Fruit fly (Drosophila melanogaster) whole organism, prepupa: ENCODE results near the gene CG10804.

ENCODE experiments used
- Blimp-1 ChIP-seq: fragments of 200-800 bp; sonication (Bioruptor generic); optimal IDR thresholded peaks from 3 replicates; lab custom pipeline; 2017; ENCODE audit warnings: missing biosample characterization, missing genetic modification characterization, mild to moderate bottlenecking, moderate library complexity, missing genetic modification reagents
- CG10631 ChIP-seq: fragments of 200-800 bp; sonication (Bioruptor generic); optimal IDR thresholded peaks from 2 replicates; lab custom pipeline; 2016; ENCODE audit warnings: missing biosample characterization, missing genetic modification characterization
- CG11294 ChIP-seq: fragments of 200-800 bp; sonication (Bioruptor generic); IDR thresholded peaks from 2 replicates; pipeline ENCODE4 v1.3.6; 2022; ENCODE audit warnings: missing biosample characterization, missing genetic modification characterization
- CG11902 ChIP-seq: fragments of 200-800 bp; sonication (Bioruptor generic); optimal IDR thresholded peaks from 3 replicates; lab custom pipeline; 2016; ENCODE audit warnings: missing biosample characterization, missing genetic modification characterization
- CG15336 ChIP-seq: fragments of 200-800 bp; sonication (Bioruptor generic); IDR thresholded peaks from 2 replicates; pipeline ENCODE4 v1.3.6; 2022; ENCODE audit warnings: missing biosample characterization, missing genetic modification characterization
- CG1621 ChIP-seq: fragments of 200-800 bp; sonication (Bioruptor generic); optimal IDR thresholded peaks from 3 replicates; lab custom pipeline; 2018; ENCODE audit warnings: missing biosample characterization, mild to moderate bottlenecking, missing genetic modification characterization
- CG16779 ChIP-seq: fragments of 200-800 bp; sonication (Bioruptor generic); optimal IDR thresholded peaks from 3 replicates; lab custom pipeline; 2017; ENCODE audit warnings: missing biosample characterization, mild to moderate bottlenecking, missing genetic modification characterization
- CG3032 ChIP-seq: fragments of 200-800 bp; optimal IDR thresholded peaks from 2 replicates; lab custom pipeline; 2019; ENCODE audit warnings: missing biosample characterization, mild to moderate bottlenecking, missing genetic modification characterization, moderate library complexity
- CG31627 ChIP-seq: fragments of 200-800 bp; sonication (Bioruptor generic); optimal IDR thresholded peaks from 3 replicates; lab custom pipeline; 2016; ENCODE audit warnings: missing biosample characterization, missing genetic modification characterization
- CG32006 ChIP-seq: fragments of 200-800 bp; sonication (Bioruptor generic); optimal IDR thresholded peaks from 3 replicates; lab custom pipeline; 2017; ENCODE audit warnings: missing biosample characterization, mild to moderate bottlenecking, missing genetic modification characterization
- CG34406 ChIP-seq: fragments of 200-800 bp; sonication (Bioruptor generic); optimal IDR thresholded peaks from 3 replicates; lab custom pipeline; 2016; ENCODE audit warnings: missing biosample characterization, missing genetic modification characterization
- CG3919 ChIP-seq: fragments of 200-800 bp; sonication (Bioruptor generic); optimal IDR thresholded peaks from 3 replicates; lab custom pipeline; 2016; ENCODE audit warnings: missing biosample characterization, missing genetic modification characterization
- CG4318 ChIP-seq: fragments of 200-800 bp; sonication (Bioruptor generic); optimal IDR thresholded peaks from 3 replicates; lab custom pipeline; 2017; ENCODE audit warnings: missing biosample characterization, mild to moderate bottlenecking, missing genetic modification characterization
- CG6276 ChIP-seq: fragments of 200-800 bp; sonication (Bioruptor generic); optimal IDR thresholded peaks from 2 replicates; lab custom pipeline; 2017; ENCODE audit warnings: missing biosample characterization, mild to moderate bottlenecking, missing genetic modification characterization
- CG6792 ChIP-seq: fragments of 200-800 bp; sonication (Bioruptor generic); optimal IDR thresholded peaks from 3 replicates; lab custom pipeline; 2016; ENCODE audit warnings: missing biosample characterization, missing genetic modification characterization
- CG6808 ChIP-seq: fragments of 200-800 bp; sonication (Bioruptor generic); optimal IDR thresholded peaks from 3 replicates; lab custom pipeline; 2017; ENCODE audit warnings: missing biosample characterization, missing genetic modification characterization, mild to moderate bottlenecking, moderate library complexity, missing genetic modification reagents
- CG6854 ChIP-seq: fragments of 200-800 bp; sonication (Bioruptor generic); optimal IDR thresholded peaks from 2 replicates; lab custom pipeline; 2017; ENCODE audit warnings: missing biosample characterization, mild to moderate bottlenecking, missing genetic modification characterization
- CG7368 ChIP-seq: fragments of 200-800 bp; sonication (Bioruptor generic); optimal IDR thresholded peaks from 3 replicates; lab custom pipeline; 2016; ENCODE audit warnings: missing biosample characterization, missing genetic modification characterization
- CG8119 ChIP-seq: fragments of 200-800 bp; sonication (Bioruptor generic); IDR thresholded peaks from 3 replicates; pipeline ENCODE4 v1.3.6; 2022; ENCODE audit warnings: missing biosample characterization, missing genetic modification characterization
- CG8319 ChIP-seq: fragments of 200-800 bp; sonication (Bioruptor generic); optimal IDR thresholded peaks from 3 replicates; lab custom pipeline; 2016; ENCODE audit warnings: missing biosample characterization, missing genetic modification characterization
- CG8632 ChIP-seq: fragments of 200-800 bp; sonication (Bioruptor generic); optimal IDR thresholded peaks from 3 replicates; lab custom pipeline; 2016; ENCODE audit warnings: missing biosample characterization, missing genetic modification characterization
- CG9139 ChIP-seq: fragments of 200-800 bp; sonication (Bioruptor generic); optimal IDR thresholded peaks from 3 replicates; lab custom pipeline; 2017; ENCODE audit warnings: missing biosample characterization, mild to moderate bottlenecking, missing genetic modification characterization
- Eip75B ChIP-seq: fragments of 200-800 bp; sonication (Bioruptor generic); optimal IDR thresholded peaks from 3 replicates; lab custom pipeline; 2016; ENCODE audit warnings: missing biosample characterization, missing genetic modification characterization
- Eip78C ChIP-seq: fragments of 200-800 bp; sonication (Bioruptor generic); peaks from one replicate; lab custom pipeline; 2016; ENCODE audit warnings: missing biosample characterization, missing genetic modification characterization
- Eip93F ChIP-seq: fragments of 200-800 bp; sonication (Bioruptor generic); optimal IDR thresholded peaks from 2 replicates; lab custom pipeline; 2016; ENCODE audit warnings: missing biosample characterization, mild to moderate bottlenecking, missing genetic modification characterization
- Ets21C ChIP-seq: fragments of 200-800 bp; sonication (Bioruptor generic); optimal IDR thresholded peaks from 3 replicates; lab custom pipeline; 2016; ENCODE audit warnings: missing biosample characterization, missing genetic modification characterization
- Ets96B ChIP-seq: fragments of 200-800 bp; optimal IDR thresholded peaks from 2 replicates; lab custom pipeline; 2019; ENCODE audit warnings: missing biosample characterization, mild to moderate bottlenecking, missing genetic modification characterization, moderate library complexity
- Hr38 ChIP-seq: sonication (Bioruptor generic); optimal IDR thresholded peaks from 2 replicates; lab custom pipeline; 2016; ENCODE audit warnings: missing biosample characterization, missing genetic modification characterization
- Hr39 ChIP-seq: fragments of 200-800 bp; sonication (Bioruptor generic); optimal IDR thresholded peaks from 2 replicates; lab custom pipeline; 2016; ENCODE audit warnings: missing biosample characterization, missing genetic modification characterization
- Hr4 ChIP-seq: fragments of 200-800 bp; sonication (Bioruptor generic); optimal IDR thresholded peaks from 3 replicates; lab custom pipeline; 2016; ENCODE audit warnings: missing biosample characterization, missing genetic modification characterization
- Lpt ChIP-seq: fragments of 200-800 bp; sonication (Bioruptor generic); optimal IDR thresholded peaks from 3 replicates; lab custom pipeline; 2016; ENCODE audit warnings: missing biosample characterization, missing genetic modification characterization
- Met ChIP-seq: fragments of 200-800 bp; sonication (Bioruptor generic); optimal IDR thresholded peaks from 3 replicates; lab custom pipeline; 2016; ENCODE audit warnings: missing biosample characterization, missing genetic modification characterization
- OdsH ChIP-seq: fragments of 200-800 bp; sonication (Bioruptor generic); optimal IDR thresholded peaks from 3 replicates; lab custom pipeline; 2016; ENCODE audit warnings: missing biosample characterization, missing genetic modification characterization
- Smox ChIP-seq: fragments of 200-800 bp; sonication (Bioruptor generic); optimal IDR thresholded peaks from 3 replicates; lab custom pipeline; 2016; ENCODE audit warnings: missing biosample characterization, missing genetic modification characterization
- Sox102F ChIP-seq: fragments of 200-800 bp; sonication (Bioruptor generic); optimal IDR thresholded peaks from 2 replicates; lab custom pipeline; 2016; ENCODE audit warnings: missing biosample characterization, mild to moderate bottlenecking, missing genetic modification characterization
- Sox14 ChIP-seq: fragments of 200-800 bp; sonication (Bioruptor generic); optimal IDR thresholded peaks from 3 replicates; lab custom pipeline; 2016; ENCODE audit warnings: missing biosample characterization, missing genetic modification characterization
- achi ChIP-seq: fragments of 200-800 bp; sonication (Bioruptor generic); optimal IDR thresholded peaks from 3 replicates; lab custom pipeline; 2016; ENCODE audit warnings: missing biosample characterization, missing genetic modification characterization
- cyc ChIP-seq: fragments of 200-800 bp; sonication (Bioruptor generic); optimal IDR thresholded peaks from 3 replicates; lab custom pipeline; 2016; ENCODE audit warnings: missing biosample characterization, missing genetic modification characterization
- dsx ChIP-seq: fragments of 200-800 bp; optimal IDR thresholded peaks from 3 replicates; lab custom pipeline; 2019; ENCODE audit warnings: missing biosample characterization, mild to moderate bottlenecking, missing genetic modification characterization, moderate library complexity; ENCODE audit not compliant: poor library complexity, severe bottlenecking
- eg ChIP-seq: fragments of 200-800 bp; sonication (Bioruptor generic); IDR thresholded peaks from 3 replicates; pipeline ENCODE4 v1.3.6; 2022; ENCODE audit warnings: missing biosample characterization, missing genetic modification characterization
- esn ChIP-seq: fragments of 200-800 bp; sonication (Bioruptor generic); optimal IDR thresholded peaks from 2 replicates; lab custom pipeline; 2016; ENCODE audit warnings: missing biosample characterization, mild to moderate bottlenecking, missing genetic modification characterization, moderate library complexity
- fd85E ChIP-seq: fragments of 200-800 bp; sonication (Bioruptor generic); optimal IDR thresholded peaks from 3 replicates; lab custom pipeline; 2016; ENCODE audit warnings: missing biosample characterization, missing genetic modification characterization
- fkh ChIP-seq: fragments of 200-800 bp; sonication (Bioruptor generic); optimal IDR thresholded peaks from 3 replicates; lab custom pipeline; 2017; ENCODE audit warnings: missing biosample characterization, mild to moderate bottlenecking, missing genetic modification characterization, moderate library complexity
- lz ChIP-seq: fragments of 200-800 bp; sonication (Bioruptor generic); optimal IDR thresholded peaks from 3 replicates; lab custom pipeline; 2016; ENCODE audit warnings: missing biosample characterization, missing genetic modification characterization
- net ChIP-seq: fragments of 200-800 bp; sonication (Bioruptor generic); optimal IDR thresholded peaks from 3 replicates; lab custom pipeline; 2016; ENCODE audit warnings: missing biosample characterization, missing genetic modification characterization
- pdm3 ChIP-seq: fragments of 200-800 bp; sonication (Bioruptor generic); optimal IDR thresholded peaks from 3 replicates; lab custom pipeline; 2016; ENCODE audit warnings: missing biosample characterization, missing genetic modification characterization
- salr ChIP-seq, 2 experiments: fragments of 200-800 bp; sonication (Bioruptor generic); optimal IDR thresholded peaks; 3 replicates each; lab custom pipeline; 2016 to 2018; ENCODE audit warnings: missing biosample characterization in 2 of 2, missing genetic modification characterization in 2 of 2, mild to moderate bottlenecking in 1 of 2
- spab ChIP-seq: fragments of 200-800 bp; sonication (Bioruptor generic); optimal IDR thresholded peaks from 2 replicates; lab custom pipeline; 2017; ENCODE audit warnings: missing biosample characterization, mild to moderate bottlenecking, missing genetic modification characterization, missing genetic modification reagents
- svp ChIP-seq: fragments of 200-800 bp; sonication (Bioruptor generic); peaks from one replicate; lab custom pipeline; 2016; ENCODE audit warnings: missing biosample characterization, missing genetic modification characterization
- topi ChIP-seq: fragments of 200-800 bp; sonication (Bioruptor generic); optimal IDR thresholded peaks from 3 replicates; lab custom pipeline; 2016; ENCODE audit warnings: missing biosample characterization, missing genetic modification characterization

The CG10804 gene

DNA sequence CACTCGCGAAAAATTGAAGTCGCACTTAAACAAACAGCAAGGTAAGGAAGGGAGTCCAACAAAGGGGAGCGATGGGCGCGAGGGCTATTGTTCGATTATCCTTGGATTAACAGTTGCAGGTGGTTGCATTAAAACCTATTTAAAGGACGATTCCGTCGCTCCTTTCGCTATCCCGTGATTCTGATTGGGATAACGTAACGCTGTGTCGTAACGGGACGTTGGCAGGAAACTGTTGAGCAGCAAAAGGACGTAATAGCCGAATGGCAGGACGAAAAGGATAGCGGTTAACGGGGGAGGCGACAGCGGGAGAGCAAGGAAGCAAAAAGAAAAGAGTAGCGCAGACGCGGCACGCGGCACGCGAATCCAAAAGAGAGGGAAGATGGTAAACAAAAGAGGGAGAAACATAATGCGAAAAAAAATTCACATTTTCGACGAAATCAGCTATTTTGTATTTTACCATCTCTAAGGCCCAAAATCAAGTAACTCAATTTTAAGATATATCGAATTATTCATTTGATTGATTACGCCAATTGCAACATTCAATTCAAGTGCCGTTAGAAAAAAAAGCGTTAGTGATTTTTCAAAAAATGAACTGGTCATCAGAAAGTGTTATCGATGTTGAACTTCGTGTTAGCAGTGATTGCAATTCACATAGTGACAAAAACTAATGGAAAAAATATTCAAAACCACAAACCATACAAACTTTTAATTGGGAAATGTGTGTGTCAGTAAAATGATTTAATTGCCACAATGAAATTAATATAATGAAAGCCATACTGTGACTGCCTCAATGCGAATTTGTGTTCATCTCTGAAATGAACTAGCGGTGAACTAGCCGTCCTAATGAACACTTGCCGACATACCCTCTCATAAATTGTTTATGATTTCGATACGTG lies at the start of gene CG10804, which contains the start of gene CG10802:
CG10804 (minus strand) TSS at position 204 of the 896 bp plus-strand sequence.
CG10802 (plus strand) TSS at position 847 of the 896 bp plus-strand sequence.
- peak; percentile 55 for TF ChIP-seq CG6792 (GFP tag; lab: Kevin White, UChicago)
- TF ChIP-seq Blimp-1 (GFP tag; lab: Kevin White, UChicago), result no peak
- peak; percentile 76 for TF ChIP-seq CG10631 (GFP tag; lab: Kevin White, UChicago)
- TF ChIP-seq Eip93F (GFP tag; lab: Kevin White, UChicago), result no peak
- peak; percentile 70 for TF ChIP-seq OdsH
- 0 out of 3 replicates have a peak, but pooled peaks have one; percentile 33 for TF ChIP-seq CG8119
- TF ChIP-seq Ets21C (GFP tag; lab: Kevin White, UChicago), result peak; percentile 80
- peak; percentile 41 for TF ChIP-seq CG34406 (GFP tag; lab: Kevin White, UChicago)
- TF ChIP-seq CG3919 (GFP tag; lab: Kevin White, UChicago), result peak; percentile 65
- no peak for TF ChIP-seq fkh (GFP tag; lab: Kevin White, UChicago)
- peak; percentile 50 for TF ChIP-seq Ets96B (tag; lab: Kevin White, UChicago)
- TF ChIP-seq Lpt (GFP tag; lab: Kevin White, UChicago), result peak; percentile 55
- TF ChIP-seq Eip75B (GFP tag; lab: Kevin White, UChicago), result no peak
- TF ChIP-seq Sox102F (GFP tag; lab: Kevin White, UChicago), result no peak
- TF ChIP-seq CG3032, result peak; percentile 60
- TF ChIP-seq CG6854 (GFP tag; lab: Kevin White, UChicago), result no peak
- peak; percentile 87 for TF ChIP-seq Hr39 (GFP tag; lab: Kevin White, UChicago)
- no peak for TF ChIP-seq CG6808
- TF ChIP-seq cyc, result peak; percentile 79
- peak; percentile 83 for TF ChIP-seq lz (GFP tag; lab: Kevin White, UChicago)
- peak; percentile 76 for TF ChIP-seq Sox14
- peak; percentile 91 for TF ChIP-seq eg
- peak; percentile 86 for TF ChIP-seq CG31627 (GFP tag; lab: Kevin White, UChicago)
- no peak for TF ChIP-seq CG4318
- no peak for TF ChIP-seq CG9139
- peak; percentile 70 for TF ChIP-seq svp (GFP tag; lab: Kevin White, UChicago)
- no peak for TF ChIP-seq CG32006 (GFP tag; lab: Kevin White, UChicago)
- no peak for TF ChIP-seq net (GFP tag; lab: Kevin White, UChicago)
- TF ChIP-seq Eip78C (GFP tag; lab: Kevin White, UChicago), result peak; percentile 83
- TF ChIP-seq CG11902, result peak; percentile 57
- no peak for TF ChIP-seq CG1621
- peak; percentile 20 for TF ChIP-seq CG8632 (GFP tag; lab: Kevin White, UChicago)
- TF ChIP-seq Hr38 (GFP tag; lab: Kevin White, UChicago), result peak; percentile 54
- TF ChIP-seq esn, result peak; percentile 77
- TF ChIP-seq CG7368 (GFP tag; lab: Kevin White, UChicago), result no peak
- no peak for TF ChIP-seq CG16779
- TF ChIP-seq CG6276 (GFP tag; lab: Kevin White, UChicago), result no peak
- TF ChIP-seq salr (GFP tag; optimal IDR thresholded peaks at IDR 0.05; lab: Kevin White, UChicago), result peak in 1 of 2 experiments; percentile 65
- peak; percentile 75 for TF ChIP-seq Met
- no peak for TF ChIP-seq spab (GFP tag; lab: Kevin White, UChicago)
- peak; percentile 76 for TF ChIP-seq topi (GFP tag; lab: Kevin White, UChicago)
- peak; percentile 80 for TF ChIP-seq pdm3 (GFP tag; lab: Kevin White, UChicago)
- TF ChIP-seq CG15336 (GFP tag; lab: Robert Waterston, UW), result peak; percentile 62
- TF ChIP-seq CG8319 (GFP tag; lab: Kevin White, UChicago), result peak; percentile 59
- no peak for TF ChIP-seq dsx
- peak; percentile 50 for TF ChIP-seq achi (GFP tag; lab: Kevin White, UChicago)
- TF ChIP-seq fd85E (GFP tag; lab: Kevin White, UChicago), result no peak
- TF ChIP-seq Hr4 (GFP tag; lab: Kevin White, UChicago), result peak; percentile 74
- TF ChIP-seq Smox (GFP tag; lab: Kevin White, UChicago), result peak; percentile 60
- peak; percentile 28; the same call in 1 of the 2 replicates for TF ChIP-seq CG11294
